Worm (Caenorhabditis elegans): ENCODE results near the gene Y41D4B.1.

DNA sequence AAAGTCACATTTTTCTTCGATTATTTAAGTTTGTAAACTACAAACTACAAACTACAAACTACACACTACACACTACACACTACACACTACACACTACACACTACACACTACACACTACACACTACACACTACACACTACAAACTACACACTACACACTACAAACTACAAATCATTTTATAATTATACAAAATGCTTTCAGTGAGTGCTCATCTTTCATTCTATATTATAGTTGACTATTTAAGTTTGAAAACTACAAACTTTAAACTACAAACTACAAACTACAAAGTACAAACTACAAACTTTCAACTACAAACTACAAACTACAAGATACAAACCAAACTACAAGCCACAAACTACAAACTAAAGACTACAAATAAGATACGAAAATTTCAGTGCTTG is 48.1 kb upstream of the Y41D4B.1 start:
- no peak for TF ChIP-seq ceh-6 (GFP tag; optimal IDR thresholded peaks at IDR 0.05)
- TF ChIP-seq gmeb-2 (tag; optimal IDR thresholded peaks at IDR 0.05) = no peak
- no peak for TF ChIP-seq fax-1 (tag; optimal IDR thresholded peaks at IDR 0.05)
- TF ChIP-seq dve-1 (tag; optimal IDR thresholded peaks at IDR 0.05) = no peak
- TF ChIP-seq nfya-1 (tag; optimal IDR thresholded peaks at IDR 0.05) = no peak
- no peak for TF ChIP-seq C38D4.7 (GFP tag; optimal IDR thresholded peaks at IDR 0.05)
- TF ChIP-seq hlh-15 (tag; optimal IDR thresholded peaks at IDR 0.05) = no peak
- TF ChIP-seq fkh-10 (GFP tag; optimal IDR thresholded peaks at IDR 0.05) = no peak
- no peak for TF ChIP-seq lin-11 (tag; optimal IDR thresholded peaks at IDR 0.05)
- no peak for TF ChIP-seq K09A11.1 (tag; optimal IDR thresholded peaks at IDR 0.05; ENCODE audit: insufficient read depth)
- TF ChIP-seq pha-2 (tag; optimal IDR thresholded peaks at IDR 0.05) = no peak
- no peak for TF ChIP-seq ama-1 (optimal IDR thresholded peaks at IDR 0.05)
- no peak for TF ChIP-seq ceh-22 (tag; optimal IDR thresholded peaks at IDR 0.05)
- TF ChIP-seq hlh-30 (tag; optimal IDR thresholded peaks at IDR 0.05; ENCODE audit: insufficient read depth) = no peak
